Fruit fly (Drosophila melanogaster): ENCODE data around the gene Dip-B.

Dip-B gene

DNA sequence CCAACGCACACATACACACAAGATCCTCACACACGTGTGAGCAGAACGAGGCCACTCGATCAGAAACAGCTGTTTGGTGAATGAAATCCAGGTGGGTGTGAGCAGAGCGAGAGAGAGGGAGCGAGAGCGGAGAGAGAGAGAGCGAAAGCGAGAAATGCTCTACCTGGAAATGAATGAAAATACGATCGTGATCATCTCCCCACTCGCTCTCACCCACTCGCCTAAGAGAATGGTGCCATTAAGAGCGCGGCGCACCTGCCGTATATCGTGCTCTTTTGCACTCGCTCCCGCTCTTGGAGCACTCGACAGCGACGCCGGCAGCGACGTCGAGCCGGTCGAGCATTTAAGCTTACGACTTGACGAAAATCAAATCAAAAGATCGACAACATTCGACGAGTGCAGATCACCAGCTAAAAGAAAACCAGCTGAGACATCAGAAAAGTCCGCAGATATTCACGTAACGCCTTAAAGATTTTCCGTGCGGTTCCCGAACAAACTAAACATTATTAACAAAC lies 30.7 kb downstream of the Dip-B start, which contains the start of the genes tal-1A, tal-2A, tal-3A and tal-AA (continued):
- no peak for TF ChIP-seq CG1647 (GFP tag; optimal IDR thresholded peaks at IDR 0.05)
- TF ChIP-seq Adf1 (GFP tag; IDR thresholded peaks at IDR 0.05): peak; percentile 90
- no peak for TF ChIP-seq CG14710 (tag; optimal IDR thresholded peaks at IDR 0.05)
- TF ChIP-seq Lhr (GFP tag; optimal IDR thresholded peaks at IDR 0.05): no peak
- TF ChIP-seq CG15601 (tag; optimal IDR thresholded peaks at IDR 0.05): no peak
- no peak for TF ChIP-seq CG8359 (GFP tag; optimal IDR thresholded peaks at IDR 0.05; ENCODE audit: borderline replicate concordance)
- peak; percentile 44 for TF ChIP-seq Ets65A (GFP tag)
- peak; percentile 51 for TF ChIP-seq CG6254 (GFP tag; optimal IDR thresholded peaks at IDR 0.05)
- no peak for TF ChIP-seq mam (GFP tag; optimal IDR thresholded peaks at IDR 0.05)
- no peak for TF ChIP-seq knrl (GFP tag; IDR thresholded peaks at IDR 0.05; ENCODE audit: partially characterized antibody)
- TF ChIP-seq HmgZ (tag; optimal IDR thresholded peaks at IDR 0.05): no peak
- no peak for TF ChIP-seq CG18476 (GFP tag; optimal IDR thresholded peaks at IDR 0.05)
- no peak for TF ChIP-seq Meics (GFP tag; optimal IDR thresholded peaks at IDR 0.05)
- TF ChIP-seq trem (tag; optimal IDR thresholded peaks at IDR 0.05): no peak
- TF ChIP-seq HHEX (GFP tag; optimal IDR thresholded peaks at IDR 0.05): no peak
- TF ChIP-seq CG12155 (GFP tag; optimal IDR thresholded peaks at IDR 0.05): no peak
- TF ChIP-seq insv (GFP tag; optimal IDR thresholded peaks at IDR 0.05): no peak
- no peak for TF ChIP-seq dysf (GFP tag; IDR thresholded peaks at IDR 0.05)
- TF ChIP-seq CG10321 (GFP tag; IDR thresholded peaks at IDR 0.05): 0 out of 2 replicates have a peak, but pooled peaks have one; percentile 27
- TF ChIP-seq CG6683 (GFP tag; optimal IDR thresholded peaks at IDR 0.05): no peak
- no peak for TF ChIP-seq Hand (GFP tag; optimal IDR thresholded peaks at IDR 0.05)
- TF ChIP-seq Hsf (GFP tag; optimal IDR thresholded peaks at IDR 0.05): no peak
- TF ChIP-seq E2f2 (GFP tag; IDR thresholded peaks at IDR 0.05): peak; percentile 19; the same call in 1 of the 2 replicates
- TF ChIP-seq Jarid2 (GFP tag; optimal IDR thresholded peaks at IDR 0.05): peak; percentile 87
- peak in 1 of 3 experiments; percentile 57 for TF ChIP-seq Stat92E (GFP tag; optimal IDR thresholded peaks at IDR 0.05)
- peak; percentile 81; the same call in 1 of the 2 replicates for TF ChIP-seq CG32532 (GFP tag; IDR thresholded peaks at IDR 0.05)
- TF ChIP-seq PHDP (tag; optimal IDR thresholded peaks at IDR 0.05): no peak
- no peak for TF ChIP-seq CG10959 (GFP tag; IDR thresholded peaks at IDR 0.05)
- no peak for TF ChIP-seq nerfin-1 (tag; optimal IDR thresholded peaks at IDR 0.05)
- TF ChIP-seq CG15269 (tag; optimal IDR thresholded peaks at IDR 0.05): no peak
- no peak for TF ChIP-seq GATAe (GFP tag; conservative IDR thresholded peaks at IDR 0.05)
- no peak for TF ChIP-seq NFAT (GFP tag; IDR thresholded peaks at IDR 0.05)
- no peak for TF ChIP-seq CG2116 (GFP tag; optimal IDR thresholded peaks at IDR 0.05)
- TF ChIP-seq pzg (GFP tag; optimal IDR thresholded peaks at IDR 0.05): no peak
- TF ChIP-seq CG18011 (GFP tag; optimal IDR thresholded peaks at IDR 0.05): no peak
- TF ChIP-seq CG2120 (GFP tag; optimal IDR thresholded peaks at IDR 0.05): no peak
- no peak for TF ChIP-seq repo (GFP tag; optimal IDR thresholded peaks at IDR 0.05)
- TF ChIP-seq nmo (GFP tag; optimal IDR thresholded peaks at IDR 0.05): no peak
- TF ChIP-seq slp2 (GFP tag; optimal IDR thresholded peaks at IDR 0.05): no peak
- no peak for TF ChIP-seq CG12236 (GFP tag; optimal IDR thresholded peaks at IDR 0.05)
- TF ChIP-seq CG1529 (GFP tag; optimal IDR thresholded peaks at IDR 0.05): peak; percentile 18
- no peak for TF ChIP-seq klu (GFP tag; IDR thresholded peaks at IDR 0.05)
- TF ChIP-seq D19A (tag; optimal IDR thresholded peaks at IDR 0.05): no peak
- TF ChIP-seq CG13424 (tag; optimal IDR thresholded peaks at IDR 0.05): no peak
- no peak for TF ChIP-seq CG1024 (GFP tag; IDR thresholded peaks at IDR 0.05)
- TF ChIP-seq CG9609 (GFP tag; optimal IDR thresholded peaks at IDR 0.05): no peak
- no peak for TF ChIP-seq peb (GFP tag; IDR thresholded peaks at IDR 0.05)
- no peak for TF ChIP-seq CG11695 (GFP tag; IDR thresholded peaks at IDR 0.05)
- no peak for TF ChIP-seq Six4 (GFP tag; optimal IDR thresholded peaks at IDR 0.05)
- peak; percentile 7 for TF ChIP-seq gcm (GFP tag; optimal IDR thresholded peaks at IDR 0.05)
- TF ChIP-seq CG18262 (tag; optimal IDR thresholded peaks at IDR 0.05): no peak

Data from whole organism, embryonic.